Worm (Caenorhabditis elegans) whole organism, L1 larva: Measurements from ENCODE around the gene sru-1.

Experiments used
- C04F5.9 ChIP-seq: sonication (generic microtip); optimal IDR thresholded peaks from 2 replicates; lab custom pipeline; 2016; ENCODE audit warnings: missing genetic modification characterization, missing compliant biosample characterization
- F16B12.6 ChIP-seq: fragments of 150-350 bp; optimal IDR thresholded peaks from 2 replicates; lab custom pipeline; 2014; ENCODE audit warnings: missing biosample characterization, missing genetic modification characterization
- Y116A8C.19 ChIP-seq: sonication (generic microtip); optimal IDR thresholded peaks from 2 replicates; lab custom pipeline; 2016; ENCODE audit warnings: missing compliant biosample characterization, missing genetic modification characterization, borderline replicate concordance
- aha-1 ChIP-seq: fragments of 150-350 bp; optimal IDR thresholded peaks from 2 replicates; lab custom pipeline; 2014; ENCODE audit warnings: missing biosample characterization, missing genetic modification characterization
- alr-1 ChIP-seq: fragments of 200-800 bp; sonication (Bioruptor generic); optimal IDR thresholded peaks from 2 replicates; lab custom pipeline; 2018; ENCODE audit warnings: borderline replicate concordance, mild to moderate bottlenecking, missing genetic modification characterization, missing compliant biosample characterization
- aly-2 ChIP-seq: fragments of 150-350 bp; optimal IDR thresholded peaks from 2 replicates; lab custom pipeline; 2014; ENCODE audit warnings: missing biosample characterization, missing genetic modification characterization
- ama-1 ChIP-seq: fragments of 150-350 bp; optimal IDR thresholded peaks from 2 replicates; lab custom pipeline; 2014
- ceh-63 ChIP-seq: fragments of 200-800 bp; sonication (Bioruptor generic); optimal IDR thresholded peaks from 2 replicates; lab custom pipeline; 2018; ENCODE audit warnings: mild to moderate bottlenecking, missing genetic modification characterization, missing compliant biosample characterization
- ceh-8 ChIP-seq: fragments of 200-800 bp; sonication (Bioruptor generic); optimal IDR thresholded peaks from 2 replicates; lab custom pipeline; 2018; ENCODE audit warnings: mild to moderate bottlenecking, missing genetic modification characterization, moderate library complexity, missing compliant biosample characterization
- ceh-82 ChIP-seq, 3 experiments: fragments of 150-350 bp in 1 of 3; sonication (generic microtip) in 2 of 3; optimal IDR thresholded peaks; 2 replicates each; lab custom pipeline; 2014 to 2017; ENCODE audit warnings: missing biosample characterization in 3 of 3, missing genetic modification characterization in 3 of 3
- ces-1 ChIP-seq: fragments of 150-350 bp; optimal IDR thresholded peaks from 2 replicates; lab custom pipeline; 2014; ENCODE audit warnings: missing biosample characterization, missing genetic modification reagents, missing genetic modification characterization
- dpl-1 ChIP-seq, 3 experiments: fragments of 150-350 bp in 2 of 3; sonication (generic microtip) in 1 of 3; optimal IDR thresholded peaks; 2 replicates each; lab custom pipeline; 2014 to 2017; ENCODE audit warnings: missing biosample characterization in 3 of 3, missing genetic modification characterization in 3 of 3, missing genetic modification reagents in 3 of 3
- dsc-1 ChIP-seq: sonication (generic microtip); optimal IDR thresholded peaks from 2 replicates; lab custom pipeline; 2016; ENCODE audit warnings: mild to moderate bottlenecking, missing genetic modification characterization, missing compliant biosample characterization
- efl-1 ChIP-seq, 4 experiments: fragments of 150-350 bp; optimal IDR thresholded peaks in 3 of 4; peaks in 1 of 4; 1 replicate in 1 of 4; 2 replicates in 3 of 4; lab custom pipeline; 2014; ENCODE audit warnings: missing biosample characterization in 2 of 4, missing genetic modification characterization in 2 of 4, missing genetic modification reagents in 2 of 4
- efl-3 ChIP-seq: fragments of 200-800 bp; sonication (Bioruptor generic); optimal IDR thresholded peaks from 2 replicates; lab custom pipeline; 2018; ENCODE audit warnings: mild to moderate bottlenecking, missing genetic modification characterization, missing compliant biosample characterization
- egl-27 ChIP-seq, 2 experiments: fragments of 150-350 bp in 1 of 2; sonication (generic microtip); optimal IDR thresholded peaks; 3 replicates each; lab custom pipeline; 2017 to 2018; ENCODE audit warnings: missing biosample characterization in 2 of 2, missing genetic modification characterization in 2 of 2, missing genetic modification reagents in 2 of 2
- ets-5 ChIP-seq: fragments of 200-800 bp; sonication (Bioruptor generic); IDR thresholded peaks from 2 replicates; pipeline ENCODE4 v1.3.6; 2022; ENCODE audit warnings: missing genetic modification characterization, missing compliant biosample characterization
- fkh-10 ChIP-seq: sonication (generic microtip); optimal IDR thresholded peaks from 2 replicates; lab custom pipeline; 2017; ENCODE audit warnings: missing biosample characterization, missing genetic modification reagents, missing genetic modification characterization
- fkh-4 ChIP-seq: sonication (generic microtip); optimal IDR thresholded peaks from 2 replicates; lab custom pipeline; 2016; ENCODE audit warnings: missing compliant biosample characterization, missing genetic modification characterization, borderline replicate concordance
- fkh-8 ChIP-seq: sonication (generic microtip); optimal IDR thresholded peaks from 2 replicates; lab custom pipeline; 2016; ENCODE audit warnings: mild to moderate bottlenecking, missing genetic modification characterization, missing compliant biosample characterization
- fos-1 ChIP-seq: fragments of 150-350 bp; optimal IDR thresholded peaks from 2 replicates; lab custom pipeline; 2014; ENCODE audit warnings: missing biosample characterization, missing genetic modification characterization
- isw-1 ChIP-seq: fragments of 200-800 bp; sonication (Bioruptor generic); IDR thresholded peaks from 2 replicates; pipeline ENCODE4 v1.3.6; 2022; ENCODE audit warnings: missing genetic modification characterization, missing compliant biosample characterization
- lin-14 ChIP-seq: fragments of 200-800 bp; sonication (Bioruptor generic); optimal IDR thresholded peaks from 2 replicates; lab custom pipeline; 2018; ENCODE audit warnings: mild to moderate bottlenecking, missing genetic modification characterization, moderate library complexity, missing compliant biosample characterization
- lin-35 ChIP-seq, 2 experiments: fragments of 150-350 bp; optimal IDR thresholded peaks; 2 replicates each; lab custom pipeline; 2014; ENCODE audit warnings: missing biosample characterization in 2 of 2, missing genetic modification characterization in 2 of 2, missing genetic modification reagents in 2 of 2
- lin-39 ChIP-seq: fragments of 150-350 bp; optimal IDR thresholded peaks from 2 replicates; lab custom pipeline; 2014; ENCODE audit warnings: missing biosample characterization, missing genetic modification reagents, missing genetic modification characterization
- lir-3 ChIP-seq: sonication (generic microtip); optimal IDR thresholded peaks from 2 replicates; lab custom pipeline; 2016; ENCODE audit warnings: mild to moderate bottlenecking, missing genetic modification characterization, moderate library complexity, missing compliant biosample characterization; ENCODE audit not compliant: poor library complexity
- lsy-2 ChIP-seq, 2 experiments: fragments of 150-350 bp; optimal IDR thresholded peaks; 2 replicates each; lab custom pipeline; 2014; ENCODE audit warnings: missing biosample characterization in 2 of 2, missing genetic modification characterization in 2 of 2
- mab-9 ChIP-seq: fragments of 200-800 bp; sonication (Bioruptor generic); IDR thresholded peaks from 2 replicates; pipeline ENCODE4 v1.3.6; 2022; ENCODE audit warnings: missing genetic modification reagents, missing genetic modification characterization, missing compliant biosample characterization
- mef-2 ChIP-seq: fragments of 150-350 bp; optimal IDR thresholded peaks from 2 replicates; lab custom pipeline; 2014; ENCODE audit warnings: missing biosample characterization, missing genetic modification characterization
- nhr-11 ChIP-seq: fragments of 150-350 bp; optimal IDR thresholded peaks from 2 replicates; lab custom pipeline; 2014; ENCODE audit warnings: missing biosample characterization, missing genetic modification characterization
- nhr-12 ChIP-seq: sonication (generic microtip); optimal IDR thresholded peaks from 2 replicates; lab custom pipeline; 2017; ENCODE audit warnings: missing biosample characterization, missing genetic modification characterization
- nhr-19 ChIP-seq: fragments of 200-800 bp; sonication (Bioruptor generic); conservative IDR thresholded peaks from 2 replicates; pipeline ENCODE4 v1.3.6; 2022; ENCODE audit warnings: missing genetic modification characterization, missing compliant biosample characterization
- nhr-237 ChIP-seq: fragments of 150-350 bp; optimal IDR thresholded peaks from 2 replicates; lab custom pipeline; 2014; ENCODE audit warnings: missing biosample characterization, missing genetic modification characterization
- nhr-47 ChIP-seq: sonication (generic microtip); optimal IDR thresholded peaks from 2 replicates; lab custom pipeline; 2016; ENCODE audit warnings: mild to moderate bottlenecking, missing genetic modification characterization, moderate library complexity, missing compliant biosample characterization
- nhr-71 ChIP-seq: sonication (generic microtip); optimal IDR thresholded peaks from 2 replicates; lab custom pipeline; 2016; ENCODE audit warnings: mild to moderate bottlenecking, missing genetic modification characterization, moderate library complexity, missing compliant biosample characterization
- nhr-77 ChIP-seq: fragments of 150-350 bp; optimal IDR thresholded peaks from 2 replicates; lab custom pipeline; 2014; ENCODE audit warnings: missing biosample characterization, missing genetic modification characterization
- nhr-85 ChIP-seq: sonication (generic microtip); peaks from one replicate; lab custom pipeline; 2016; ENCODE audit warnings: missing genetic modification characterization, inconsistent platforms, missing compliant biosample characterization
- pax-3 ChIP-seq: fragments of 200-800 bp; sonication (Bioruptor generic); optimal IDR thresholded peaks from 2 replicates; lab custom pipeline; 2018; ENCODE audit warnings: mild to moderate bottlenecking, missing genetic modification characterization, moderate library complexity, missing compliant biosample characterization
- pqm-1 ChIP-seq: sonication (generic microtip); optimal IDR thresholded peaks from 3 replicates; lab custom pipeline; 2017; ENCODE audit warnings: missing biosample characterization, missing genetic modification characterization
- skn-1 ChIP-seq: fragments of 150-350 bp; optimal IDR thresholded peaks from 2 replicates; lab custom pipeline; 2014; ENCODE audit warnings: missing biosample characterization, missing genetic modification characterization
- snpc-4 ChIP-seq: fragments of 150-350 bp; optimal IDR thresholded peaks from 2 replicates; lab custom pipeline; 2014; ENCODE audit warnings: missing biosample characterization, missing genetic modification characterization
- sup-37 ChIP-seq: fragments of 200-800 bp; sonication (Bioruptor generic); optimal IDR thresholded peaks from 2 replicates; lab custom pipeline; 2018; ENCODE audit warnings: mild to moderate bottlenecking, missing genetic modification characterization, missing compliant biosample characterization
- tbx-2 ChIP-seq: sonication (generic microtip); optimal IDR thresholded peaks from 2 replicates; lab custom pipeline; 2016; ENCODE audit warnings: missing genetic modification characterization, missing compliant biosample characterization
- unc-98 ChIP-seq: fragments of 200-800 bp; sonication (Bioruptor generic); IDR thresholded peaks from 2 replicates; pipeline ENCODE4 v1.3.6; 2022; ENCODE audit warnings: missing genetic modification characterization, missing compliant biosample characterization
- zag-1 ChIP-seq: fragments of 150-350 bp; optimal IDR thresholded peaks from 2 replicates; lab custom pipeline; 2014; ENCODE audit warnings: missing biosample characterization, missing genetic modification characterization
- ztf-11 ChIP-seq, 2 experiments: sonication (generic microtip); optimal IDR thresholded peaks; 2 replicates each; lab custom pipeline; 2016 to 2017; ENCODE audit warnings: missing genetic modification characterization in 2 of 2, missing biosample characterization in 1 of 2, missing compliant biosample characterization in 1 of 2
- ztf-4 ChIP-seq: fragments of 150-350 bp; optimal IDR thresholded peaks from 2 replicates; lab custom pipeline; 2014; ENCODE audit warnings: missing biosample characterization, missing genetic modification characterization

Gene sru-1

DNA sequence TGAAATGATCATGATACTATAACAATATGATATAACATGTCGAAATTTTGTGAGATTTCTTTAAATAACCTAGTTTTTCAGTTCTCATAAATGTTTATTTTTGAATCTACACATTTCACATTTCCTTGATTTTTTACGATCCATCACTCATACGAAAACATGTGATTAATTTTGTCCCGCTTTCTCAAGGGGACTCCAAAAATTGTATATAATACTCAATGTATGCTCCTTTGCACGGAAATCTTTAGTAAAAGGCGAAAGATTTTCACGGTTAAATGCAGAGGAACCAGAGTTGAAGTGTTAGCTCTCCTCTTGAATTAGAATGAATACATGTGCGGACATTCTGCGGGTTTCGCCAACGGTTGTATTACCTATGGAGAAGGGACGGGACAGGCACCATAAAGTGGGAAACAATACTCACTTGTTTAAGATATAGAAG lies 24.1 kb upstream of the sru-1 start:
- TF ChIP-seq F16B12.6 (tag; lab: Kevin White, UChicago): no peak
- peak; percentile 90 for TF ChIP-seq snpc-4 (tag; lab: Kevin White, UChicago)
- TF ChIP-seq lin-39 (tag; lab: Kevin White, UChicago): peak; percentile 17
- TF ChIP-seq efl-1 (optimal IDR thresholded peaks at IDR 0.05; lab: Kevin White, UChicago): no peak
- peak in 1 of 2 experiments; percentile 58 for TF ChIP-seq efl-1 (GFP tag; optimal IDR thresholded peaks at IDR 0.05 in 1 of 2; lab: Kevin White, UChicago)
- TF ChIP-seq nhr-85: peak; percentile 71
- no peak for TF ChIP-seq sup-37 (GFP tag; lab: Kevin White, UChicago)
- peak; percentile 21 for TF ChIP-seq dsc-1 (tag; lab: Kevin White, UChicago)
- peak; percentile 30; the same call in 1 of the 2 replicates for TF ChIP-seq nhr-19 (GFP tag; lab: Robert Waterston, UW)
- no peak for TF ChIP-seq tbx-2
- peak; percentile 47 for TF ChIP-seq nhr-71 (tag; lab: Kevin White, UChicago)
- no peak for TF ChIP-seq efl-3 (GFP tag; lab: Kevin White, UChicago)
- TF ChIP-seq mab-9: no peak
- TF ChIP-seq aha-1 (tag; lab: Kevin White, UChicago): no peak
- no peak for TF ChIP-seq egl-27 (tag; optimal IDR thresholded peaks at IDR 0.05; lab: Kevin White, UChicago)
- TF ChIP-seq unc-98: no peak
- no peak for TF ChIP-seq pax-3 (tag; lab: Kevin White, UChicago)
- peak; percentile 9 for TF ChIP-seq nhr-47 (tag; lab: Kevin White, UChicago)
- no peak for TF ChIP-seq lsy-2 (tag; optimal IDR thresholded peaks at IDR 0.05; lab: Kevin White, UChicago)
- no peak for TF ChIP-seq fos-1 (tag; lab: Kevin White, UChicago)
- TF ChIP-seq lin-14: peak; percentile 20
- TF ChIP-seq ama-1 (lab: Kevin White, UChicago): peak; percentile 5

DNA sequence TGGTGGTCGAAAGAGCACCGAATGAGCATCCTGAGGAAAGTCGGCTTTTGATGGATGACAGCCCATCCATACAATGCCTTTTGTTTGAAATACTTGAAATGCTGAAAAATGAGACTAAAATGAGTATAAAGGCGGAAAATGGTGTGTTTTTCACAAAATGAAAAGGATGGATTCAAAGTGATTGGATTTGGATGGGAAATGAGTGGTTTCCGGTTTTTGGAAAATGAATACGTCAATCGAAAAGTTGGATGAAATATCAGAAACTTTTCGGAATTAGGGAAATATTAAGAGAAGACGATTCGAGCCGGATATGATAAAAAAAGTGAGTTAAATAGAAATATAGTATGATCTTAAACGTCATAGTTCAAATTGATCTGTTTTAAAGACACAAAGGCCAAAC lies 21.0 kb upstream of the sru-1 start, which contains the start of gene F38E11.6:
Gene F38E11.6 (minus strand): TSS at position 101 of the 400 bp plus-strand sequence.
- TF ChIP-seq nhr-12 (tag; lab: Kevin White, UChicago): no peak
- TF ChIP-seq fkh-4: no peak
- TF ChIP-seq skn-1: no peak
- no peak for TF ChIP-seq mef-2 (tag; lab: Kevin White, UChicago)
- no peak for TF ChIP-seq lin-35 (GFP tag; optimal IDR thresholded peaks at IDR 0.05; lab: Kevin White, UChicago)
- peak; percentile 16 for TF ChIP-seq fkh-8 (tag; lab: Kevin White, UChicago)
- TF ChIP-seq, all 84 proteins: peak for 1

DNA sequence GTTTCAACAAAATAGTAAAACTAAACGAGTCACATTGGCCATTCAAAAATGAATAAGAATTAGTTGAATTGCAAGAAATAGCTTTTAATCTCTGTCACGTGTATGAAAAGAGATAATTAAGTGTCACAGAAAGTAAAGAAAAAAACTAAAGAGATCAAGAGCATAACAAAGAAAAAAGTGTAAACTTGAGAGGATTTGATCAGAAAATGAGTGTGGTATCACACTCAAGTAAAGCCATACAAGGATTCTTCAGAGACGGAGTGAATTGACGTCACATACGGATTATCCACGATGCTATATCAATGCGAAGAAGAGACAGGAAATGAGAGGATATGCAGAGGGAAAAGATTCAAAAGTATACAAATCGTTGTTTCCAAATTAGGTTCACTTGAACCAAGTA lies 19.1 kb upstream of the sru-1 start:
- TF ChIP-seq pqm-1 (tag; lab: Kevin White, UChicago): no peak
- no peak for TF ChIP-seq ets-5 (GFP tag; lab: Robert Waterston, UW)
- TF ChIP-seq nhr-85: no peak
- no peak for TF ChIP-seq ztf-4 (tag; lab: Kevin White, UChicago)
- no peak for TF ChIP-seq sup-37 (GFP tag; lab: Kevin White, UChicago)
- peak; percentile 35 for TF ChIP-seq nhr-47 (tag; lab: Kevin White, UChicago)
- no peak for TF ChIP-seq Y116A8C.19 (tag; lab: Kevin White, UChicago)
- no peak for TF ChIP-seq mab-9
- TF ChIP-seq ceh-82 (tag; optimal IDR thresholded peaks at IDR 0.05; lab: Kevin White, UChicago): no peak
- no peak for TF ChIP-seq nhr-77 (tag; lab: Kevin White, UChicago)
- TF ChIP-seq lin-35 (GFP tag; optimal IDR thresholded peaks at IDR 0.05; lab: Kevin White, UChicago): no peak
- TF ChIP-seq skn-1: no peak
- no peak for TF ChIP-seq lir-3 (tag; lab: Kevin White, UChicago)
- TF ChIP-seq efl-3 (GFP tag; lab: Kevin White, UChicago): no peak
- TF ChIP-seq zag-1 (tag; lab: Kevin White, UChicago): no peak
- TF ChIP-seq isw-1 (GFP tag; lab: Robert Waterston, UW): no peak
- no peak for TF ChIP-seq snpc-4 (tag; lab: Kevin White, UChicago)
- TF ChIP-seq nhr-11 (tag; lab: Kevin White, UChicago): no peak
- peak; percentile 79 for TF ChIP-seq pax-3 (tag; lab: Kevin White, UChicago)
- TF ChIP-seq ces-1: no peak
- peak; percentile 24 for TF ChIP-seq ceh-8
- no peak for TF ChIP-seq lin-14
- no peak for TF ChIP-seq lin-39 (tag; lab: Kevin White, UChicago)
- TF ChIP-seq C04F5.9 (tag; lab: Kevin White, UChicago): no peak
- TF ChIP-seq ztf-11 (tag; optimal IDR thresholded peaks at IDR 0.05; lab: Kevin White, UChicago): no peak
- no peak for TF ChIP-seq fkh-10 (GFP tag; lab: Kevin White, UChicago)
- TF ChIP-seq dpl-1 (GFP tag; optimal IDR thresholded peaks at IDR 0.05; lab: Kevin White, UChicago): no peak
- no peak for TF ChIP-seq fos-1 (tag; lab: Kevin White, UChicago)
- TF ChIP-seq fkh-8 (tag; lab: Kevin White, UChicago): peak; percentile 57
- TF ChIP-seq aly-2: no peak
- no peak for TF ChIP-seq nhr-12 (tag; lab: Kevin White, UChicago)
- no peak for TF ChIP-seq alr-1
- no peak for TF ChIP-seq nhr-237 (tag; lab: Kevin White, UChicago)
- no peak for TF ChIP-seq ceh-63 (GFP tag; lab: Kevin White, UChicago)
